Worm (Caenorhabditis elegans): ENCODE data around the gene Y17D7B.4.

ce11 chrV:18790658-18791057 lies 14.2 kb upstream of the Y17D7B.4 start, which contains the start of gene nhr-231:
- no peak for TF ChIP-seq dpl-1 (GFP tag; optimal IDR thresholded peaks at IDR 0.05)
- TF ChIP-seq nhr-237 (tag; optimal IDR thresholded peaks at IDR 0.05) = no peak
- TF ChIP-seq aly-2 (tag; optimal IDR thresholded peaks at IDR 0.05) = no peak
- TF ChIP-seq nhr-11 (tag; optimal IDR thresholded peaks at IDR 0.05) = no peak
- no peak for TF ChIP-seq ztf-11 (tag; optimal IDR thresholded peaks at IDR 0.05)
- no peak for TF ChIP-seq lin-15B (tag; optimal IDR thresholded peaks at IDR 0.05)
- no peak for TF ChIP-seq snpc-4 (tag; optimal IDR thresholded peaks at IDR 0.05)
- TF ChIP-seq nhr-6 (tag; optimal IDR thresholded peaks at IDR 0.05) = no peak
- TF ChIP-seq nhr-77 (tag; optimal IDR thresholded peaks at IDR 0.05) = no peak
- no peak for TF ChIP-seq zip-2 (tag; optimal IDR thresholded peaks at IDR 0.05)
- TF ChIP-seq D1046.2 (GFP tag; IDR thresholded peaks at IDR 0.05) = no peak

Data from whole organism, L4 larva.